Fruit fly (Drosophila melanogaster): ENCODE measurements around the gene CG32817.
"Not testable (repeated sequence)": the region's sequence is repeated elsewhere in the genome, so short reads cannot be mapped to it uniquely, and the experiment has no call there.

CG32817 gene

dm6 chrX:478766-479165, at the start of gene CG32817:
CG32817 (plus strand) TSS chrX:479066.
- TF ChIP-seq noc (tag; optimal IDR thresholded peaks at IDR 0.05), result no peak

DNA sequence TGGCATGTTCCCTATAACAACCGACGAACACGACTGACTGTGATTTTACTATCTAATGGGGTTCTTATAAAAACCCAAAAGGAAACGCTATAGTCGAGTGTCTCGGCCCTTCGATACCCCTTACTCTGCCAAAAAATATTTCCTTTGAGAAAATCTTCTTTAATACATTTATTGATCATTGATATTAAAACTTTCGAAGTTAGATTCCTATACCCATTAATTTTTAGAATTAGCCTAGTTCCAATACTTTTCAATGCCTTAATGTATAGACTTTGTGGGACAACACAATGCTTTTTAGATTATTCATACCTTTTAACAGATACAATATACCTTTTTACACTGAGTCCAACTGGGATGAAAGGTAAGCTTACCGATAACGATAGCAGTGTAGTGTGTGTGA, 41.5 kb upstream of the CG32817 start, which contains the start of gene Pgcl:
Pgcl (minus strand) TSS at position 45 of the 400 bp plus-strand sequence.
- no peak for TF ChIP-seq noc (tag; optimal IDR thresholded peaks at IDR 0.05)

DNA sequence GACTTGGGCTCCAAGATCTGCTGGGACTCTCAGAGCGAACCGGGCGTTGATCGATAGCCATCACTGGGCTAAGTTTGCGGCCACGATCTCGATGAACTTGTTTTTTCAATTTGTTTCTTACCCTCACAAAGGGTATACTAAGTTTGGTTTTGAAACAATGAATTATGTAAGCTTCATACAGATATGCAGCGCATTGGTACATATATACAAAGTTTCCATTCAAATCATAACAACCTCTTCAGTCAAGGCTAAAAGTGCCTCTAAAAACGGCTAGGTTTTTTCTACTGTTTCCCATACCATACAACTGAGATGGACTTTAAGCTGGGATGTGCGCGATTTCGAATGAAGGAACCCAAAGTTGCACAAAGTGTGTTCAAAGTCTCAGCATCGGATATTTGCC, 37.6 kb upstream of the CG32817 start:
- TF ChIP-seq noc (tag; optimal IDR thresholded peaks at IDR 0.05), result no peak

dm6 chrX:443981-444550, 34.8 kb upstream of the CG32817 start:
- no peak for TF ChIP-seq noc (tag; optimal IDR thresholded peaks at IDR 0.05)

DNA sequence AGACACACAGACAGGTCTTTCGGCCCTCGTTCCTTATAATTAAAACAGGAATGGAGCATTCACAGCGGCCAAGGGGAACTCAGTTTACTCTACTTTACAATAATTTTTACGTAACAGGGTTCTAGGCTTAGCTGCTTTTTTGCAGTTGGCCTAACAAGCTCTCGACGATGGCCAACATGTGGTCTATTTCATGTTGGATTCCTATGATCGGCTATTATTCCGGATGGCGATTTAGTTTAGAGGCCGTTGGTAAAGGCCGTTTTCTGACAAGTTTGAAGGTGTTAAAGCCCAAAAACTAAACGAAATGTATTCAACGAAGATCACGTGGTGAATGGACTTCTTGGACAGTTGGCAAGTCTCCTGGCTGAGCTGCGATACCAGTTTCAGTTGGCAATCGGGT, 32.9 kb upstream of the CG32817 start:
- no peak for TF ChIP-seq noc (tag; optimal IDR thresholded peaks at IDR 0.05)

dm6 chrX:448270-448669, 30.6 kb upstream of the CG32817 start:
- TF ChIP-seq noc (tag; optimal IDR thresholded peaks at IDR 0.05), result no peak

DNA sequence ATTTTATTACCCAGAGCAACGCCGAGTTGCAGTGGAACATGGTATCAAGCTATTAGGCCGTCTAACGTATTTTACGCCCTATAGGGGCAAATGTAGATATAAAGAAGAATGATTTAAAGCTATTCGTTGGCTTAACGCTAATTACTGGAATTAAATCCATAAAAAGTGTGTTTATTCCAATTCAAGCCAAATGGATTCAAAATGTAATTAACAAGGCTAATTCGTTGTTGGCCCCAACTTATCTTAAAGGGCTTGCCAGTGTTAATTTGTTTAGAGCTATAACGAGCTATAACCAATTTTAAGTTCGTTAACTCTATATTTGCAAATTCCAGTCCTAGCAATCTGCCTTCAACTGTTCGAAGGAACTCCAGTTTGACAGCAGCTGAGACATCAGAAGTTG, 29.9 kb upstream of the CG32817 start:
- TF ChIP-seq noc (tag; optimal IDR thresholded peaks at IDR 0.05), result no peak

- TF ChIP-seq noc (tag; optimal IDR thresholded peaks at IDR 0.05), result no peak
Measured at dm6 chrX:452716-453115, 26.1 kb upstream of the CG32817 start.

- TF ChIP-seq noc (tag; optimal IDR thresholded peaks at IDR 0.05), result no peak
Measured at dm6 chrX:456959-457358, 21.9 kb upstream of the CG32817 start.

- no peak for TF ChIP-seq noc (tag; optimal IDR thresholded peaks at IDR 0.05)
Measured at dm6 chrX:457803-458202, 21.1 kb upstream of the CG32817 start.

- no peak for TF ChIP-seq noc (tag; optimal IDR thresholded peaks at IDR 0.05)
Measured at dm6 chrX:460447-460846, 18.4 kb upstream of the CG32817 start, which contains the start of gene ase. ase (plus strand) TSS chrX:460747.

- TF ChIP-seq noc (tag; optimal IDR thresholded peaks at IDR 0.05), result no peak
Measured at dm6 chrX:463934-464333, 14.9 kb upstream of the CG32817 start.

DNA sequence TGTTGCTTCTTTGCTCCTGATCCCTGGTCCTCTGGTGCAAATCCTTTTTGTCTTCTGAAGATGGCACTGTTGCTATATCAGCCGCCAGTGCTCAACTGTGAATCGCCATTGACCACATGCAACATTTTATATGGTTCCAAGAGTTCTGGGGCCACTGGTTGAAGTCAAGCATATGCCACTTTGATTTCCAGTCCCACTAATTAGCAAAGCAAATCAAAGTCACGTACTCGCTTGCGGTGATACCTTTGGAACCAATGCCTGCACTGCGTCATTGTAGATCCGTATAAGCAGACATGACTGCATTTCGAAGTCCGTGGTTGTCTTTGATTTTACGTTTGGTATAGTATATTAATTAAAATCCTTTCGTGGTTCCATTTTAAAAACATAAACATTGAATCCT, 9.6 kb upstream of the CG32817 start, which contains the start of gene Cyp4g1:
Cyp4g1 (minus strand) TSS at position 101 of the 400 bp plus-strand sequence.
- TF ChIP-seq noc (tag; optimal IDR thresholded peaks at IDR 0.05), result no peak

DNA sequence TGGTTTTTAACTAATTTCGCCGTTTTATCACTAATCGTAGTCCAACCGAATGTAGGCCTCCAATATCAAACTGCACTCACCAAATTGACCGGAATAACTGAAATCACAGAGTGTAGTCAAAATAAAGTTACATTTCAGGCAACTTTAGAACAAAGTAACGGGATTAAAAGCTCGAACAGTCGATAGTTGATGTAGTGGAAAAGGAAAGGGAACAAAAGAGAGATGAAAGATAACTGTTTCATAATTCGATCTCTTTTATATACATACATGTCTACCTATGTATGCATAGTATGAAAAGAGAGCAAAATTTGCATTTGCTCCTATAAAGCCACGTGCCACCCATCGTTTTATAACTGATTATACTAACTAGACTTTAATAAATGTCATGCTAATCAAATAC, 8.2 kb upstream of the CG32817 start, which contains the start of gene CG32816:
CG32816 (minus strand) TSS at position 101 of the 400 bp plus-strand sequence.
- no peak for TF ChIP-seq noc (tag; optimal IDR thresholded peaks at IDR 0.05)

DNA sequence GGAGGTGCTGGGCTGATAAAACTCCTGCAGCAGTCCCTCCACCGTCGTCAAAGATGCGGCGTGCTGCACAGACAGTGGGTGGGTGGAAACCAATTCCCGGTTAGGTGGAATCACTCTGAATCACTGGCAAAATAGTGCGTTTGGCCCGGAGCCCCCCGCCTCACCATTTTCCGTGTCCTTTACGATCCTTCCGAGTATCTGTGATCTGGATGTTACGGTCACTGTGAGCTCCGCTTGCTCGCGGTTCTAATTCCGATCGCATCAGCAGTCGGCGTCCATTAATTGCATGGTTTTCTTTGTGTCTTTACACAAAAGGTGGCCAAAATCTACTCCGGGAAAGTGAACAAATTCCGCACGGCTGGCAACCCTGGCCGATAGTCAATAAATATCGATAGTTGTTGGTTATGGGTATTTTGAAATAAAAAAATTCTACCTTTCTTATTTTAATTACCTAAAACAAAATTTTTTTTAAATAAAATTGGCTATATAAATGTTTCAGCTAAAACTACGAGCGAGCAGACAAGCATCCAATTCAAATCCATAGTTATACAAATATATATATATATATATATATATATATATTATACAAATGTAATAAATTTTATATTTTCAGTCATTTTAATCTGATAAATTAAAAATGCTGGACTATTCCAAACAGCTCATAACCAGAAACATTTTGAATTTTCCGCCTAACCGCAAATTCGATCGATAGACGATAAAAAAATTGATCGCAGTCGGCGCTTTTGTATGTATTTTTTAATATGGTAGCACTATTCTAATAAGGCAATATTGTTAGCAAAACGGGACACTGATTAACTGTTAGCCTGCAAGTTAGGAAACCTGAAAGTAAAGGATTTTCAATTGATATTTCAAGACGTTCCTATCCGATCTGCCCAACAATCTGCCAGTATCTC, 2.4 kb upstream of the CG32817 start, which contains the start of the genes ebo and CG13373:
ebo (minus strand) TSS at position 350 of the 914 bp plus-strand sequence.
CG13373 (plus strand) TSS at position 755 of the 914 bp plus-strand sequence.
- no peak for TF ChIP-seq noc (tag; optimal IDR thresholded peaks at IDR 0.05)

DNA sequence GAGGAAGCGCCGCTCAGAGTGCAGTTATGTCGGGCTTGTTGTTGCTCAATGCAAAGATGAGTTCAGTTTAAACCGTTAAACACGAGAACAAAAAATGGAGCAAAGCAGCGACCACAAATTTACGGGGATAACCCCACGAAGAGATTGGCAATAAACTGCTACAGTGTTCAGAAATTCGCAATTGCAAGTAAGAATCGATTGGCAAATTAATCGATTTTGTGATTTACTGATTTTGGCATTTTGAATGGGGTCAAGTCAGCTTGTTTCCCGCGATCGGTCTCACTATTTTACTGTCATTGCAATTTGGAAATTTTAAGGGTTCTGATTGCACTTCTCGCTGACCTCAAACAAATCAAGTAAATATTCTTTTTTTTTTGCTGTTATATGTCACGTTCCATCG, 2.8 kb downstream of the CG32817 start, which contains the start of gene CG3176:
CG3176 (plus strand) TSS at position 221 of the 400 bp plus-strand sequence.
- not testable (repeated sequence) for TF ChIP-seq noc (tag; optimal IDR thresholded peaks at IDR 0.05)
